Fruit fly (Drosophila melanogaster): ENCODE data around the gene Mnr.

The Mnr gene

dm6 chrX:21323933-21324688 is 43.1 kb upstream of the Mnr start, which contains the start of the genes Dd and CG1486 (continued):
- TF ChIP-seq chinmo (GFP tag; IDR thresholded peaks at IDR 0.05; ENCODE audit: partially characterized antibody) (peak; percentile 80; the same call in 2 of the 4 replicates), Bteb2 (GFP tag; optimal IDR thresholded peaks at IDR 0.05) (no peak), CG2129 (GFP tag; IDR thresholded peaks at IDR 0.05; ENCODE audit: partially characterized antibody) (peak; percentile 76), CG5180 (GFP tag; optimal IDR thresholded peaks at IDR 0.05) (no peak), sisA (GFP tag; IDR thresholded peaks at IDR 0.05) (no peak), CG34422 (GFP tag; IDR thresholded peaks at IDR 0.05) (no peak), usp (GFP tag; optimal IDR thresholded peaks at IDR 0.05) (no peak), CG2120 (GFP tag; optimal IDR thresholded peaks at IDR 0.05) (peak; percentile 29), CG11560 (tag; IDR thresholded peaks at IDR 0.05) (peak; percentile 44; the same call in 1 of the 3 replicates), sens (GFP tag) (peak; percentile 29), CG2202 (tag; optimal IDR thresholded peaks at IDR 0.05) (no peak), CG7357 (GFP tag; IDR thresholded peaks at IDR 0.05) (no peak), CG15011 (GFP tag; optimal IDR thresholded peaks at IDR 0.05) (no peak), Dfd (GFP tag; optimal IDR thresholded peaks at IDR 0.05) (no peak), gce (GFP tag; IDR thresholded peaks at IDR 0.05) (no peak), CG6689 (GFP tag; IDR thresholded peaks at IDR 0.05) (no peak), CG33213 (GFP tag; optimal IDR thresholded peaks at IDR 0.05) (peak; percentile 44), fd102C (GFP tag; optimal IDR thresholded peaks at IDR 0.05) (no peak), dmrt99B (tag; optimal IDR thresholded peaks at IDR 0.05) (no peak), CG9797 (GFP tag; optimal IDR thresholded peaks at IDR 0.05) (peak; percentile 98), CG12659 (GFP tag; optimal IDR thresholded peaks at IDR 0.05) (peak; percentile 64), pho (GFP tag; optimal IDR thresholded peaks at IDR 0.05) (peak; percentile 11), Sry-β (GFP tag; optimal IDR thresholded peaks at IDR 0.05) (no peak), jumu (GFP tag; optimal IDR thresholded peaks at IDR 0.05) (peak; percentile 30), Doc3 (GFP tag; IDR thresholded peaks at IDR 0.05; ENCODE audit: partially characterized antibody) (peak; percentile 75), Sin3A (optimal IDR thresholded peaks at IDR 0.05) (peak; percentile 98), CG3847 (GFP tag; IDR thresholded peaks at IDR 0.05) (peak; percentile 42; the same call in 1 of the 2 replicates), sna (GFP tag; IDR thresholded peaks at IDR 0.05; ENCODE audit: partially characterized antibody) (peak; percentile 69; the same call in 1 of the 2 replicates), CG14050 (GFP tag; IDR thresholded peaks at IDR 0.05) (no peak), ftz-f1 (GFP tag; optimal IDR thresholded peaks at IDR 0.05) (no peak), row (GFP tag; IDR thresholded peaks at IDR 0.05) (peak; percentile 68), CG8089 (GFP tag; optimal IDR thresholded peaks at IDR 0.05) (no peak), Dad (GFP tag; optimal IDR thresholded peaks at IDR 0.05) (no peak), CG7963 (GFP tag; IDR thresholded peaks at IDR 0.05; ENCODE audit: partially characterized antibody) (peak; percentile 86), CG7786 (GFP tag; optimal IDR thresholded peaks at IDR 0.05) (no peak), Dp (GFP tag; optimal IDR thresholded peaks at IDR 0.05) (peak; percentile 22), Gug (GFP tag; IDR thresholded peaks at IDR 0.05) (no peak), B-H2 (GFP tag; optimal IDR thresholded peaks at IDR 0.05) (no peak), H2.0 (GFP tag; IDR thresholded peaks at IDR 0.05) (no peak), Lim3 (GFP tag; IDR thresholded peaks at IDR 0.05) (no peak), Hmx (GFP tag; optimal IDR thresholded peaks at IDR 0.05) (no peak), exex (tag; optimal IDR thresholded peaks at IDR 0.05) (no peak), CG10274 (GFP tag; optimal IDR thresholded peaks at IDR 0.05) (no peak), CG13287 (GFP tag; IDR thresholded peaks at IDR 0.05; ENCODE audit: partially characterized antibody) (peak; percentile 80), CG6254 (GFP tag; optimal IDR thresholded peaks at IDR 0.05) (no peak), E2f2 (GFP tag; IDR thresholded peaks at IDR 0.05) (peak; percentile 23; the same call in 1 of the 2 replicates), sc (optimal IDR thresholded peaks at IDR 0.05) (no peak), sc (GFP tag; optimal IDR thresholded peaks at IDR 0.05) (no peak), Poxn (GFP tag; IDR thresholded peaks at IDR 0.05) (no peak), tap (tag; optimal IDR thresholded peaks at IDR 0.05) (no peak), odd (GFP tag; optimal IDR thresholded peaks at IDR 0.05) (no peak)

Measured in whole organism, embryonic.